Worm (Caenorhabditis elegans) whole organism, L3 larva: ENCODE measurements around the gene pes-4.

Experiments
- nhr-77 ChIP-seq: fragments of 150-350 bp; optimal IDR thresholded peaks from 2 replicates; lab custom pipeline; 2014; ENCODE audit warnings: missing biosample characterization, missing genetic modification characterization
- pha-4 ChIP-seq: fragments of 150-350 bp; optimal IDR thresholded peaks from 2 replicates; lab custom pipeline; 2014; ENCODE audit warnings: missing biosample characterization, missing genetic modification reagents, missing genetic modification characterization

ce11 chrIII:1193326-1193862, 36.7 kb downstream of the pes-4 start, which contains the start of gene Y119D3B.14:
- no peak for TF ChIP-seq nhr-77 (tag; lab: Kevin White, UChicago)
- TF ChIP-seq pha-4 (tag; lab: Kevin White, UChicago): no peak
